Worm (Caenorhabditis elegans) whole organism, L1 larva: ENCODE data around the gene F57A8.6.

ENCODE experiments used
- C34B4.2 ChIP-seq: sonication (generic microtip); optimal IDR thresholded peaks from 2 replicates; lab custom pipeline; 2017; ENCODE audit warnings: mild to moderate bottlenecking, missing genetic modification characterization, missing compliant biosample characterization
- F16B12.6 ChIP-seq: fragments of 150-350 bp; optimal IDR thresholded peaks from 2 replicates; lab custom pipeline; 2014; ENCODE audit warnings: missing biosample characterization, missing genetic modification characterization
- Y116A8C.19 ChIP-seq: sonication (generic microtip); optimal IDR thresholded peaks from 2 replicates; lab custom pipeline; 2016; ENCODE audit warnings: missing compliant biosample characterization, missing genetic modification characterization, borderline replicate concordance
- aha-1 ChIP-seq: fragments of 150-350 bp; optimal IDR thresholded peaks from 2 replicates; lab custom pipeline; 2014; ENCODE audit warnings: missing biosample characterization, missing genetic modification characterization
- alr-1 ChIP-seq: fragments of 200-800 bp; sonication (Bioruptor generic); optimal IDR thresholded peaks from 2 replicates; lab custom pipeline; 2018; ENCODE audit warnings: borderline replicate concordance, mild to moderate bottlenecking, missing genetic modification characterization, missing compliant biosample characterization
- blmp-1 ChIP-seq: fragments of 150-350 bp; optimal IDR thresholded peaks from 2 replicates; lab custom pipeline; 2014; ENCODE audit warnings: missing biosample characterization, missing genetic modification characterization
- ceh-63 ChIP-seq: fragments of 200-800 bp; sonication (Bioruptor generic); optimal IDR thresholded peaks from 2 replicates; lab custom pipeline; 2018; ENCODE audit warnings: mild to moderate bottlenecking, missing genetic modification characterization, missing compliant biosample characterization
- ceh-82 ChIP-seq, 3 experiments: fragments of 150-350 bp in 1 of 3; sonication (generic microtip) in 2 of 3; optimal IDR thresholded peaks; 2 replicates each; lab custom pipeline; 2014 to 2017; ENCODE audit warnings: missing biosample characterization in 3 of 3, missing genetic modification characterization in 3 of 3
- ceh-88 ChIP-seq: fragments of 200-800 bp; sonication (Bioruptor generic); IDR thresholded peaks from 2 replicates; pipeline ENCODE4 v1.3.6; 2022; ENCODE audit warnings: missing genetic modification characterization, missing compliant biosample characterization
- ceh-90 ChIP-seq: sonication (generic microtip); optimal IDR thresholded peaks from 2 replicates; lab custom pipeline; 2016; ENCODE audit warnings: missing genetic modification characterization, missing compliant biosample characterization
- ces-1 ChIP-seq: fragments of 150-350 bp; optimal IDR thresholded peaks from 2 replicates; lab custom pipeline; 2014; ENCODE audit warnings: missing biosample characterization, missing genetic modification reagents, missing genetic modification characterization
- dsc-1 ChIP-seq: sonication (generic microtip); optimal IDR thresholded peaks from 2 replicates; lab custom pipeline; 2016; ENCODE audit warnings: mild to moderate bottlenecking, missing genetic modification characterization, missing compliant biosample characterization
- efl-1 ChIP-seq, 4 experiments: fragments of 150-350 bp; optimal IDR thresholded peaks in 3 of 4; peaks in 1 of 4; 1 replicate in 1 of 4; 2 replicates in 3 of 4; lab custom pipeline; 2014; ENCODE audit warnings: missing biosample characterization in 2 of 4, missing genetic modification characterization in 2 of 4, missing genetic modification reagents in 2 of 4
- efl-3 ChIP-seq: fragments of 200-800 bp; sonication (Bioruptor generic); optimal IDR thresholded peaks from 2 replicates; lab custom pipeline; 2018; ENCODE audit warnings: mild to moderate bottlenecking, missing genetic modification characterization, missing compliant biosample characterization
- egl-13 ChIP-seq: sonication (generic microtip); optimal IDR thresholded peaks from 2 replicates; lab custom pipeline; 2016; ENCODE audit warnings: missing genotype, missing genetic modification reagents, missing genetic modification characterization, missing compliant biosample characterization
- egl-27 ChIP-seq, 2 experiments: fragments of 150-350 bp in 1 of 2; sonication (generic microtip); optimal IDR thresholded peaks; 3 replicates each; lab custom pipeline; 2017 to 2018; ENCODE audit warnings: missing biosample characterization in 2 of 2, missing genetic modification characterization in 2 of 2, missing genetic modification reagents in 2 of 2
- elt-3 ChIP-seq, 6 experiments: fragments of 150-350 bp in 1 of 6; sonication (generic microtip); optimal IDR thresholded peaks; 2 replicates each; lab custom pipeline; 2017 to 2018; ENCODE audit warnings: missing biosample characterization in 6 of 6, missing genetic modification characterization in 6 of 6, inconsistent platforms in 1 of 6
- ets-5 ChIP-seq: fragments of 200-800 bp; sonication (Bioruptor generic); IDR thresholded peaks from 2 replicates; pipeline ENCODE4 v1.3.6; 2022; ENCODE audit warnings: missing genetic modification characterization, missing compliant biosample characterization
- fkh-4 ChIP-seq: sonication (generic microtip); optimal IDR thresholded peaks from 2 replicates; lab custom pipeline; 2016; ENCODE audit warnings: missing compliant biosample characterization, missing genetic modification characterization, borderline replicate concordance
- fkh-8 ChIP-seq: sonication (generic microtip); optimal IDR thresholded peaks from 2 replicates; lab custom pipeline; 2016; ENCODE audit warnings: mild to moderate bottlenecking, missing genetic modification characterization, missing compliant biosample characterization
- grh-1 ChIP-seq: fragments of 200-800 bp; sonication (Bioruptor generic); IDR thresholded peaks from 2 replicates; pipeline ENCODE4 v1.3.6; 2022; ENCODE audit warnings: missing genetic modification reagents, missing genetic modification characterization, missing compliant biosample characterization
- hlh-17 ChIP-seq: fragments of 200-800 bp; sonication (Bioruptor generic); optimal IDR thresholded peaks from 2 replicates; lab custom pipeline; 2018; ENCODE audit warnings: missing genetic modification characterization, mild to moderate bottlenecking, missing compliant biosample characterization, moderate library complexity, borderline replicate concordance
- hpl-2 ChIP-seq: fragments of 150-350 bp; optimal IDR thresholded peaks from 2 replicates; lab custom pipeline; 2014; ENCODE audit warnings: missing biosample characterization, missing genetic modification reagents, missing genetic modification characterization
- isw-1 ChIP-seq: fragments of 200-800 bp; sonication (Bioruptor generic); IDR thresholded peaks from 2 replicates; pipeline ENCODE4 v1.3.6; 2022; ENCODE audit warnings: missing genetic modification characterization, missing compliant biosample characterization
- jun-1 ChIP-seq: fragments of 150-350 bp; optimal IDR thresholded peaks from 2 replicates; lab custom pipeline; 2014; ENCODE audit warnings: missing biosample characterization, missing genetic modification reagents, missing genetic modification characterization
- lin-15B ChIP-seq: fragments of 150-350 bp; sonication (generic microtip); optimal IDR thresholded peaks from 3 replicates; lab custom pipeline; 2014; ENCODE audit warnings: missing biosample characterization, missing genetic modification characterization
- mef-2 ChIP-seq: fragments of 150-350 bp; optimal IDR thresholded peaks from 2 replicates; lab custom pipeline; 2014; ENCODE audit warnings: missing biosample characterization, missing genetic modification characterization
- mep-1 ChIP-seq: fragments of 150-350 bp; optimal IDR thresholded peaks from 2 replicates; lab custom pipeline; 2014; ENCODE audit warnings: missing biosample characterization, missing genetic modification characterization
- nhr-11 ChIP-seq: fragments of 150-350 bp; optimal IDR thresholded peaks from 2 replicates; lab custom pipeline; 2014; ENCODE audit warnings: missing biosample characterization, missing genetic modification characterization
- nhr-19 ChIP-seq: fragments of 200-800 bp; sonication (Bioruptor generic); conservative IDR thresholded peaks from 2 replicates; pipeline ENCODE4 v1.3.6; 2022; ENCODE audit warnings: missing genetic modification characterization, missing compliant biosample characterization
- nhr-20 ChIP-seq: sonication (generic microtip); optimal IDR thresholded peaks from 2 replicates; lab custom pipeline; 2016; ENCODE audit warnings: mild to moderate bottlenecking, missing genetic modification characterization, missing compliant biosample characterization
- nhr-237 ChIP-seq: fragments of 150-350 bp; optimal IDR thresholded peaks from 2 replicates; lab custom pipeline; 2014; ENCODE audit warnings: missing biosample characterization, missing genetic modification characterization
- nhr-28 ChIP-seq: fragments of 150-350 bp; optimal IDR thresholded peaks from 2 replicates; lab custom pipeline; 2014; ENCODE audit warnings: missing biosample characterization, missing genetic modification characterization
- nhr-71 ChIP-seq: sonication (generic microtip); optimal IDR thresholded peaks from 2 replicates; lab custom pipeline; 2016; ENCODE audit warnings: mild to moderate bottlenecking, missing genetic modification characterization, moderate library complexity, missing compliant biosample characterization
- nhr-76 ChIP-seq: sonication (generic microtip); optimal IDR thresholded peaks from 2 replicates; lab custom pipeline; 2017; ENCODE audit warnings: missing biosample characterization, missing genetic modification characterization
- nhr-77 ChIP-seq: fragments of 150-350 bp; optimal IDR thresholded peaks from 2 replicates; lab custom pipeline; 2014; ENCODE audit warnings: missing biosample characterization, missing genetic modification characterization
- nhr-85 ChIP-seq: sonication (generic microtip); peaks from one replicate; lab custom pipeline; 2016; ENCODE audit warnings: missing genetic modification characterization, inconsistent platforms, missing compliant biosample characterization
- nhr-90 ChIP-seq: sonication (generic microtip); optimal IDR thresholded peaks from 2 replicates; lab custom pipeline; 2016; ENCODE audit warnings: mild to moderate bottlenecking, missing genetic modification characterization, missing compliant biosample characterization; ENCODE audit not compliant: poor library complexity
- pax-3 ChIP-seq: fragments of 200-800 bp; sonication (Bioruptor generic); optimal IDR thresholded peaks from 2 replicates; lab custom pipeline; 2018; ENCODE audit warnings: mild to moderate bottlenecking, missing genetic modification characterization, moderate library complexity, missing compliant biosample characterization
- pqm-1 ChIP-seq: sonication (generic microtip); optimal IDR thresholded peaks from 3 replicates; lab custom pipeline; 2017; ENCODE audit warnings: missing biosample characterization, missing genetic modification characterization
- rnt-1 ChIP-seq: sonication (generic microtip); optimal IDR thresholded peaks from 2 replicates; lab custom pipeline; 2016; ENCODE audit warnings: mild to moderate bottlenecking, missing genetic modification characterization, moderate library complexity, missing compliant biosample characterization
- skn-1 ChIP-seq: fragments of 150-350 bp; optimal IDR thresholded peaks from 2 replicates; lab custom pipeline; 2014; ENCODE audit warnings: missing biosample characterization, missing genetic modification characterization
- sox-4 ChIP-seq: sonication (generic microtip); optimal IDR thresholded peaks from 2 replicates; lab custom pipeline; 2016; ENCODE audit warnings: missing genetic modification characterization, missing compliant biosample characterization
- sup-37 ChIP-seq: fragments of 200-800 bp; sonication (Bioruptor generic); optimal IDR thresholded peaks from 2 replicates; lab custom pipeline; 2018; ENCODE audit warnings: mild to moderate bottlenecking, missing genetic modification characterization, missing compliant biosample characterization
- swsn-7 ChIP-seq: sonication (generic microtip); optimal IDR thresholded peaks from 2 replicates; lab custom pipeline; 2016; ENCODE audit warnings: missing genetic modification characterization, missing compliant biosample characterization
- tbx-2 ChIP-seq: sonication (generic microtip); optimal IDR thresholded peaks from 2 replicates; lab custom pipeline; 2016; ENCODE audit warnings: missing genetic modification characterization, missing compliant biosample characterization
- tlp-1 ChIP-seq: fragments of 150-350 bp; optimal IDR thresholded peaks from 2 replicates; lab custom pipeline; 2014; ENCODE audit warnings: missing biosample characterization, missing genetic modification characterization
- unc-130 ChIP-seq: fragments of 150-350 bp; optimal IDR thresholded peaks from 2 replicates; lab custom pipeline; 2017; ENCODE audit warnings: missing biosample characterization, missing genetic modification characterization, inconsistent platforms
- unc-30 ChIP-seq: sonication (generic microtip); optimal IDR thresholded peaks from 2 replicates; lab custom pipeline; 2017; ENCODE audit warnings: missing biosample characterization, missing genetic modification characterization
- unc-62 ChIP-seq: fragments of 150-350 bp; optimal IDR thresholded peaks from 2 replicates; lab custom pipeline; 2014; ENCODE audit warnings: missing biosample characterization, missing genetic modification reagents, missing genetic modification characterization
- zag-1 ChIP-seq: fragments of 150-350 bp; optimal IDR thresholded peaks from 2 replicates; lab custom pipeline; 2014; ENCODE audit warnings: missing biosample characterization, missing genetic modification characterization
- ztf-11 ChIP-seq, 2 experiments: sonication (generic microtip); optimal IDR thresholded peaks; 2 replicates each; lab custom pipeline; 2016 to 2017; ENCODE audit warnings: missing genetic modification characterization in 2 of 2, missing biosample characterization in 1 of 2, missing compliant biosample characterization in 1 of 2
- ztf-4 ChIP-seq: fragments of 150-350 bp; optimal IDR thresholded peaks from 2 replicates; lab custom pipeline; 2014; ENCODE audit warnings: missing biosample characterization, missing genetic modification characterization

The F57A8.6 gene

DNA sequence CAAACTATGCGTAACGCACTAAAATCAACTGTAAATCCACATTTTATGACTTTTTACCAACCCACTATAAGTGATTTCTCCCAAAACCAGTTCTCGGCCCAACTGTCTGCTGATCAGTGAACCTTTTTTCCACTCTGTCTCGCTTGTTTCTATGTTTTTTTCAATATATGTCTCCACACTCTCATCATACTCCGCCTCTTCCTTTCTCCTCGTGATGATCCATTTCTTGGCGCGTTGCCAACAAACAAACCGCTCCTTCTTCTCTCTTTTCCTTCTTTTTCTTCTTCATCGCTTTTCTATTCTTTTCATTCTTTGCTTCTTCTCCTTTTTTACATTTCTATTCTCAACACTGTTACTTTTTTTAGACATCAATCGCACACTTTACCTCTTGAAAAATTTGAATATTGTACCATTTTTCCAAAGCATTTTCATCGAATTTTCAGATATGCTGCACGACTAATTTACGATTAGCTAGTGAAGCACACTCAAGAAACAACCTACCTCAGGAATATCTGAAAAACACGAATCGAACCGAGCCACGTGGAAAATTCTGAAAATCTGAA, 30.4 kb downstream of the F57A8.6 start, which contains the start of gene T06E8.8:
Gene T06E8.8 (plus strand): TSS at position 513 of the 563 bp plus-strand sequence.
- TF ChIP-seq mef-2 (tag; lab: Kevin White, UChicago) (no peak), ces-1 (no peak), skn-1 (tag; lab: Kevin White, UChicago) (peak; percentile 65), fkh-8 (no peak), ceh-63 (GFP tag; lab: Kevin White, UChicago) (no peak), zag-1 (no peak), fkh-4 (tag; lab: Kevin White, UChicago) (no peak), egl-13 (tag; lab: Kevin White, UChicago) (no peak), nhr-11 (peak; percentile 20), ets-5 (GFP tag; lab: Robert Waterston, UW) (no peak), dsc-1 (no peak), ceh-90 (tag; lab: Kevin White, UChicago) (no peak), nhr-71 (tag; lab: Kevin White, UChicago) (peak; percentile 88), ztf-11 (tag; optimal IDR thresholded peaks at IDR 0.05; lab: Kevin White, UChicago) (no peak), C34B4.2 (tag; lab: Kevin White, UChicago) (no peak), elt-3 (tag; optimal IDR thresholded peaks at IDR 0.05; lab: Kevin White, UChicago) (peak in 2 of 6 experiments; percentile 76 to 93), pqm-1 (tag; lab: Kevin White, UChicago) (no peak), mep-1 (tag; lab: Kevin White, UChicago) (peak; percentile 62), tlp-1 (tag; lab: Kevin White, UChicago) (no peak), hpl-2 (GFP tag; lab: Kevin White, UChicago) (no peak), nhr-28 (no peak), unc-30 (tag; lab: Kevin White, UChicago) (no peak), grh-1 (GFP tag; lab: Robert Waterston, UW) (peak; percentile 93), aha-1 (tag; lab: Kevin White, UChicago) (no peak), hlh-17 (no peak), nhr-76 (tag; lab: Kevin White, UChicago) (no peak), jun-1 (tag; lab: Kevin White, UChicago) (no peak), blmp-1 (tag; lab: Kevin White, UChicago) (peak; percentile 97), nhr-90 (peak; percentile 82), sup-37 (GFP tag; lab: Kevin White, UChicago) (no peak), lin-15B (tag; lab: Kevin White, UChicago) (no peak), ceh-82 (tag; optimal IDR thresholded peaks at IDR 0.05; lab: Kevin White, UChicago) (peak in 2 of 3 experiments; percentile 35 to 64), tbx-2 (tag; lab: Kevin White, UChicago) (peak; percentile 82), nhr-237 (no peak), efl-1 (optimal IDR thresholded peaks at IDR 0.05; lab: Kevin White, UChicago) (peak; percentile 41 to 49), efl-1 (GFP tag; optimal IDR thresholded peaks at IDR 0.05 in 1 of 2; lab: Kevin White, UChicago) (peak in 1 of 2 experiments; percentile 94), F16B12.6 (tag; lab: Kevin White, UChicago) (no peak), nhr-77 (tag; lab: Kevin White, UChicago) (peak; percentile 49), isw-1 (GFP tag; lab: Robert Waterston, UW) (no peak), nhr-19 (GFP tag; lab: Robert Waterston, UW) (peak; percentile 81), nhr-20 (tag; lab: Kevin White, UChicago) (peak; percentile 91), swsn-7 (tag; lab: Kevin White, UChicago) (peak; percentile 65), ztf-4 (peak; percentile 28), rnt-1 (peak; percentile 60), sox-4 (tag; lab: Kevin White, UChicago) (peak; percentile 25), egl-27 (tag; optimal IDR thresholded peaks at IDR 0.05; lab: Kevin White, UChicago) (no peak), unc-130 (tag; lab: Kevin White, UChicago) (peak; percentile 41), nhr-85 (tag; lab: Kevin White, UChicago) (peak; percentile 99), unc-62 (GFP tag; lab: Kevin White, UChicago) (no peak), pax-3 (tag; lab: Kevin White, UChicago) (no peak), efl-3 (GFP tag; lab: Kevin White, UChicago) (no peak), Y116A8C.19 (tag; lab: Kevin White, UChicago) (no peak), alr-1 (tag; lab: Kevin White, UChicago) (no peak), ceh-88 (GFP tag; lab: Robert Waterston, UW) (no peak)
